Fruit fly (Drosophila melanogaster): ENCODE data around the gene Gdap1.

Gdap1 gene

dm6 chr3L:5141380-5142101 is at the start of gene Gdap1, which contains the start of gene Dhrs4:
Gene Gdap1, plus strand, starts transcription at chr3L:5141953.
Gene Dhrs4, minus strand, starts transcription at chr3L:5141646.
- TF ChIP-seq EcR (GFP tag; optimal IDR thresholded peaks at IDR 0.05) (no peak), Dll (optimal IDR thresholded peaks at IDR 0.05) (no peak), usp (GFP tag; optimal IDR thresholded peaks at IDR 0.05) (no peak), CG8478 (optimal IDR thresholded peaks at IDR 0.05) (no peak), psq (optimal IDR thresholded peaks at IDR 0.05) (no peak), pan (optimal IDR thresholded peaks at IDR 0.05) (no peak)

DNA sequence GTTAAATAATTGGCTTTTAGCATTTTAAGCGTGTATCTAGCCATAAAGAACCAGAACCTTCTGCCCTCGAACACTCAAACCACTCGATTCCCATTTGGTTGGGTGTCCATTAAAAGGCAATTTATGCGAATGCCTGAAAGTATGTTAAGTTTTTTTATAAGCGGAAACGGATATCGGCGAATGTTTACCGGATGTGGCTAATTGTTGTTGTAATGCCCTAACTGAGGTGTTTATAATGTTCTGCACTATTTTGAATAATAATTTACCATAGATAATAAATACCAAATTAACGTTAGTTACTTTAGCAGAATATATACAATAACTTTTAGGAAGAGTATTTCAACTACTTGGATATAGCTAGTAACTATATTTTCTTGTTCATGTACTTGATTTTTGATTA is 45.1 kb upstream of the Gdap1 start:
- TF ChIP-seq CG8478 (optimal IDR thresholded peaks at IDR 0.05) (no peak), pan (optimal IDR thresholded peaks at IDR 0.05) (no peak), psq (optimal IDR thresholded peaks at IDR 0.05) (no peak), Dll (optimal IDR thresholded peaks at IDR 0.05) (no peak), EcR (GFP tag; optimal IDR thresholded peaks at IDR 0.05) (no peak), usp (GFP tag; optimal IDR thresholded peaks at IDR 0.05) (no peak)

dm6 chr3L:5102050-5102449 is 39.7 kb upstream of the Gdap1 start:
- TF ChIP-seq pan (optimal IDR thresholded peaks at IDR 0.05): no peak
- no peak for TF ChIP-seq EcR (GFP tag; optimal IDR thresholded peaks at IDR 0.05)
- TF ChIP-seq psq (optimal IDR thresholded peaks at IDR 0.05): no peak
- no peak for TF ChIP-seq usp (GFP tag; optimal IDR thresholded peaks at IDR 0.05)
- no peak for TF ChIP-seq CG8478 (optimal IDR thresholded peaks at IDR 0.05)

DNA sequence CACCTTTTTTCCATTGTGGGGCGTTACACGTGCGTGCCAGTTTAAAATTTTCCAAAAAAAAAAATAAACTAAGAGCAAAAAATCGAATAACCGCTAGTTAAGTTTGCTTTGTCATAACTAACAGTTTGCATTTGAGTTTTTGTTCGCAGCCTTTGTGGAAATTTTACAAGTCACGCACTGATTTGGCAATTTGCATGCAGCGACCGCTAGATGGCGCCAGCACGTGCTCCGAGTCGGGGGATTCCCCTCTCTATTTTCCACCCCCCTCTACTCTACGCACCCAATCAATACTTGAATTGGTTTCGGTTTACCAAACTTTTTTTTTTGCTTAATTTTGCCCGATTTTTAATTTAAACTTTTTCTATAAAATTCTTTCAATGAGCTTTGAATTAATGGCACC is 16.6 kb upstream of the Gdap1 start:
- TF ChIP-seq CG8478 (optimal IDR thresholded peaks at IDR 0.05) (no peak), EcR (GFP tag; optimal IDR thresholded peaks at IDR 0.05) (no peak), pan (optimal IDR thresholded peaks at IDR 0.05) (no peak), Dll (optimal IDR thresholded peaks at IDR 0.05) (no peak), usp (GFP tag; optimal IDR thresholded peaks at IDR 0.05) (no peak), psq (optimal IDR thresholded peaks at IDR 0.05) (no peak)

DNA sequence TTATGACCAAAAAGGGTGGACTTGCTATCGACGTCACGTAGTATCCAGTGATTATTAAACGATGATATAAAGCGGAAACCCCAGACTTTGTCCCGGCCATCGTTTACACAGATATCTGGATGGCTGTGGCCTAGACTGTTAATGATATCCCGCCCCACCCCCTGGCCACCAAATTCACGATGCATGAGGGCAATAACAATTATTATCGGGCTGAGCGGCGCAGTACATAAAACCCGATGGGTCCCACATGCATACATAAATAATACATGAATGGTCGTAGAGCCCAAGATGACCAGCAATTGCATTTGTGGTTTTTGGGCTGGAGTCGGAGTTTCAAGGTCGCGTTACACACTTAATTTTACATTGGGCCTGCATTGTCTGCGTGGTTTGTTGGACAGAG is 14.1 kb upstream of the Gdap1 start:
- TF ChIP-seq Dll (optimal IDR thresholded peaks at IDR 0.05) (no peak), EcR (GFP tag; optimal IDR thresholded peaks at IDR 0.05) (no peak), psq (optimal IDR thresholded peaks at IDR 0.05) (no peak)

DNA sequence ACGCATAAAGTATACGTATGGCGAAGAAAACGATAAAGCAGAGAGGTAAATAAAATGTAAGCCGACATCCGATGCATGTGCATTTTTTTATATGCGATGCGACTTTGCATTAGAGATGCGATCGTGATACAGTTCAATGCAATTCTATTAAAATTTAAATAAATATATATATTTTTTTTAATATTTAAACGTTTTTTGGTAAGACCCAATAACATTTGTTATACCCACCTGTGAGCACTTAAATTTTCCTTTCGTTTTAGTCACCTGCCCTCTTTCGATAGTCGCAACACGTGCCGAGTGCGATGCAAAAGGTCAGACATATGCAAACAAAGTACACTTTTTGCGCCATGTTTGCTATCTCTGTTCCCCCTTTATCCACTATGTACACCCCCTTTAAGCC is 13.5 kb upstream of the Gdap1 start:
- TF ChIP-seq EcR (GFP tag; optimal IDR thresholded peaks at IDR 0.05): no peak
- TF ChIP-seq usp (GFP tag; optimal IDR thresholded peaks at IDR 0.05): no peak
- no peak for TF ChIP-seq CG8478 (optimal IDR thresholded peaks at IDR 0.05)
- TF ChIP-seq psq (optimal IDR thresholded peaks at IDR 0.05): no peak
- TF ChIP-seq Dll (optimal IDR thresholded peaks at IDR 0.05): no peak
- TF ChIP-seq pan (optimal IDR thresholded peaks at IDR 0.05): no peak

DNA sequence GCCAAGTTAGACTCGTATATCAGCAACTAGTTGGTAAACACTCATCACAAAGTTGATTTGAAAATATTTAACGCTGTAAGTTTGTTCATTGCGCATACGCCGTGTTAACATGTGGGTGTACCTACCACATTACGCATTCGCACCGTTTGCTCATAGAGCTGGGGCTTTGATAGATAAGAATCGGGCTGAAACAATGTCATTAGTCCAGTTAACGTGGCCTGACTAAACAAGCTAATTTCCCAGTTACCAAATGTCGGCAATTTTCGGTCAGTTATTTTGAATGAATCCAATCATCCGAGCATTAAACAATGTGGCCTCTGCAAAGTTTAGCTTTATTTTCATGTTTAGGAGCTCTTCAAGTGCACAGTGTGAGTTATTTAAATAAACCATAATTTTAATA is 12.6 kb upstream of the Gdap1 start, which contains the start of gene CG4597:
CG4597 (plus strand) TSS at position 301 of the 400 bp plus-strand sequence.
- TF ChIP-seq psq (optimal IDR thresholded peaks at IDR 0.05) (no peak), usp (GFP tag; optimal IDR thresholded peaks at IDR 0.05) (no peak)

- TF ChIP-seq Dll (optimal IDR thresholded peaks at IDR 0.05) (no peak), pan (optimal IDR thresholded peaks at IDR 0.05) (no peak), usp (GFP tag; optimal IDR thresholded peaks at IDR 0.05) (no peak), psq (optimal IDR thresholded peaks at IDR 0.05) (no peak)
These were observed 11.2 kb upstream of the Gdap1 start for dm6 chr3L:5130508-5130907.

DNA sequence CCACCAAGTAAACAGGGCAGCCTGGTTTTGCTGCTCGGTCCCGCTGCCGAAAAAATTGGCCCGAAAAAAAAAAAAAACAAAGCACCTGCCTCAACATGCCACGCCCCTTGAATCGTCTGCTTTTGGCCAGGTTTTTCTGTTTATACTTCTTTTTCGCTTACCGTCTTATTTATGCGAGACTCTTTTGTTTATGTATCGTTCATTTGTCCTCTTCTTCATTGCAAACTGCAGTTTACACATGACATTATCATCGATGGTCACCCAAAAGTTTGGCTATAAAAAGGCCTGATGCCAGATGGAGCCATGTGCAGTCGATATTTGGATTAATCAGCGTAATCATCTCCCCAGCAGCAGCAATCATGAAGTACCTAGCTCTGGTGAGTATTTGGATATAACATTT is 10.5 kb upstream of the Gdap1 start, which contains the start of gene CG15212:
CG15212 (plus strand) TSS at position 301 of the 400 bp plus-strand sequence.
- no peak for TF ChIP-seq CG8478 (optimal IDR thresholded peaks at IDR 0.05)
- no peak for TF ChIP-seq usp (GFP tag; optimal IDR thresholded peaks at IDR 0.05)
- TF ChIP-seq EcR (GFP tag; optimal IDR thresholded peaks at IDR 0.05): no peak
- TF ChIP-seq psq (optimal IDR thresholded peaks at IDR 0.05): no peak
- no peak for TF ChIP-seq pan (optimal IDR thresholded peaks at IDR 0.05)
- TF ChIP-seq Dll (optimal IDR thresholded peaks at IDR 0.05): no peak

- TF ChIP-seq EcR (GFP tag; optimal IDR thresholded peaks at IDR 0.05): no peak
- no peak for TF ChIP-seq Dll (optimal IDR thresholded peaks at IDR 0.05)
These were observed 8.8 kb upstream of the Gdap1 start, which contains the start of gene CG15213 for dm6 chr3L:5132966-5133365. Gene CG15213, minus strand, starts transcription at chr3L:5133220.

dm6 chr3L:5133704-5134430 is 7.9 kb upstream of the Gdap1 start, which contains the start of gene Yod1:
Gene Yod1, plus strand, starts transcription at chr3L:5133871.
- TF ChIP-seq usp (GFP tag; optimal IDR thresholded peaks at IDR 0.05): no peak
- TF ChIP-seq pan (optimal IDR thresholded peaks at IDR 0.05): no peak
- no peak for TF ChIP-seq psq (optimal IDR thresholded peaks at IDR 0.05)
- TF ChIP-seq Dll (optimal IDR thresholded peaks at IDR 0.05): no peak
- no peak for TF ChIP-seq EcR (GFP tag; optimal IDR thresholded peaks at IDR 0.05)
- no peak for TF ChIP-seq CG8478 (optimal IDR thresholded peaks at IDR 0.05)

dm6 chr3L:5136123-5136522 is 5.6 kb upstream of the Gdap1 start, which contains the start of the genes CG10674 and CG4611:
Gene CG10674, minus strand, starts transcription at chr3L:5136292.
Gene CG4611, plus strand, starts transcription at chr3L:5136376.
- TF ChIP-seq CG8478 (optimal IDR thresholded peaks at IDR 0.05) (no peak), usp (GFP tag; optimal IDR thresholded peaks at IDR 0.05) (no peak), Dll (optimal IDR thresholded peaks at IDR 0.05) (no peak), psq (optimal IDR thresholded peaks at IDR 0.05) (no peak), pan (optimal IDR thresholded peaks at IDR 0.05) (no peak), EcR (GFP tag; optimal IDR thresholded peaks at IDR 0.05) (no peak)
